Worm (Caenorhabditis elegans) whole organism, young adult: Measurements from ENCODE around the gene H20J04.7.

Experiments
- B0019.2 ChIP-seq: fragments of 200-800 bp; sonication (Bioruptor generic); conservative IDR thresholded peaks from 2 replicates; pipeline ENCODE4 v1.3.6; 2022; ENCODE audit warnings: missing genetic modification reagents, missing genetic modification characterization, missing compliant biosample characterization
- F37B4.10 ChIP-seq: fragments of 200-800 bp; sonication (Bioruptor generic); IDR thresholded peaks from 2 replicates; pipeline ENCODE4 v1.3.6; 2022; ENCODE audit warnings: missing genetic modification characterization, missing compliant biosample characterization
- F57C9.4 ChIP-seq: sonication (generic microtip); optimal IDR thresholded peaks from 2 replicates; lab custom pipeline; 2017; ENCODE audit warnings: mild to moderate bottlenecking, missing genetic modification characterization, missing compliant biosample characterization
- akir-1 ChIP-seq: fragments of 200-800 bp; sonication (Bioruptor generic); optimal IDR thresholded peaks from 2 replicates; lab custom pipeline; 2018; ENCODE audit warnings: mild to moderate bottlenecking, missing genetic modification characterization, moderate library complexity, missing compliant biosample characterization
- dpff-1 ChIP-seq: sonication (generic microtip); optimal IDR thresholded peaks from 2 replicates; lab custom pipeline; 2017; ENCODE audit warnings: mild to moderate bottlenecking, missing genetic modification characterization, missing compliant biosample characterization
- fkh-3 ChIP-seq: sonication (generic microtip); optimal IDR thresholded peaks from 2 replicates; lab custom pipeline; 2016; ENCODE audit warnings: mild to moderate bottlenecking, missing genetic modification characterization, missing compliant biosample characterization
- mcd-1 ChIP-seq: fragments of 200-800 bp; sonication (Bioruptor generic); IDR thresholded peaks from 2 replicates; pipeline ENCODE4 v1.3.6; 2022; ENCODE audit warnings: missing genetic modification reagents, missing genetic modification characterization, missing compliant biosample characterization
- nhr-120 ChIP-seq: fragments of 200-800 bp; sonication (Bioruptor generic); IDR thresholded peaks from 2 replicates; pipeline ENCODE4 v1.3.6; 2022; ENCODE audit warnings: missing genetic modification characterization, missing compliant biosample characterization
- pha-4 ChIP-seq: fragments of 150-350 bp; sonication (generic microtip); optimal IDR thresholded peaks from 2 replicates; lab custom pipeline; 2014; ENCODE audit warnings: missing biosample characterization, missing genetic modification reagents, missing genetic modification characterization
- sdz-38 ChIP-seq: sonication (generic microtip); optimal IDR thresholded peaks from 2 replicates; lab custom pipeline; 2016; ENCODE audit warnings: missing genotype, missing genetic modification characterization, missing compliant biosample characterization

- TF ChIP-seq fkh-3 (tag; lab: Kevin White, UChicago) (no peak), sdz-38 (no peak), dpff-1 (no peak), akir-1 (GFP tag; lab: Kevin White, UChicago) (no peak), nhr-120 (GFP tag; lab: Robert Waterston, UW) (no peak), B0019.2 (no peak), mcd-1 (no peak), F37B4.10 (GFP tag; lab: Robert Waterston, UW) (no peak), F57C9.4 (tag; lab: Kevin White, UChicago) (no peak), pha-4 (tag; lab: Kevin White, UChicago) (no peak)
Observed at ce11 chrII:4359219-4359618, 4.1 kb upstream of the H20J04.7 start.
